Fruit fly (Drosophila melanogaster): ENCODE results near the gene Gr66a.

Gr66a gene

dm6 chr3L:8340264-8341095 is 33.7 kb upstream of the Gr66a start, which contains the start of the genes Prim1 and CG7083 (continued):
- peak; percentile 34 for TF ChIP-seq CG12744 (GFP tag; optimal IDR thresholded peaks at IDR 0.05)
- TF ChIP-seq CG17568 (GFP tag; optimal IDR thresholded peaks at IDR 0.05), result no peak
- TF ChIP-seq ap (GFP tag; IDR thresholded peaks at IDR 0.05), result no peak
- peak; percentile 67 for TF ChIP-seq CG15514 (GFP tag; optimal IDR thresholded peaks at IDR 0.05)
- TF ChIP-seq kah (GFP tag; optimal IDR thresholded peaks at IDR 0.05), result no peak
- peak; percentile 26 for TF ChIP-seq CG17359 (tag; optimal IDR thresholded peaks at IDR 0.05)
- peak; percentile 59 for TF ChIP-seq CG17829 (tag; optimal IDR thresholded peaks at IDR 0.05)
- peak; percentile 68 for TF ChIP-seq CG30403 (GFP tag; optimal IDR thresholded peaks at IDR 0.05)
- no peak for TF ChIP-seq CG8089 (GFP tag; optimal IDR thresholded peaks at IDR 0.05)
- TF ChIP-seq CG3726 (GFP tag; IDR thresholded peaks at IDR 0.05), result no peak
- TF ChIP-seq CG6175 (GFP tag; IDR thresholded peaks at IDR 0.05), result no peak
- TF ChIP-seq CG7839 (tag; optimal IDR thresholded peaks at IDR 0.05), result peak; percentile 33
- TF ChIP-seq CG14441 (GFP tag; IDR thresholded peaks at IDR 0.05), result no peak
- TF ChIP-seq nmo (GFP tag; optimal IDR thresholded peaks at IDR 0.05), result peak; percentile 55
- TF ChIP-seq CG31224 (GFP tag; IDR thresholded peaks at IDR 0.05), result peak; percentile 18; the same call in 1 of the 2 replicates
- no peak for TF ChIP-seq NC2α (GFP tag; optimal IDR thresholded peaks at IDR 0.05)
- peak; percentile 52 for TF ChIP-seq grau (tag; optimal IDR thresholded peaks at IDR 0.05)
- TF ChIP-seq phol (tag; optimal IDR thresholded peaks at IDR 0.05), result peak; percentile 68
- TF ChIP-seq ewg (GFP tag; optimal IDR thresholded peaks at IDR 0.05), result peak; percentile 54
- TF ChIP-seq PHDP (tag; optimal IDR thresholded peaks at IDR 0.05), result peak; percentile 57
- peak; percentile 59 for TF ChIP-seq Fer1 (GFP tag; optimal IDR thresholded peaks at IDR 0.05)
- peak; percentile 73 for TF ChIP-seq lilli (GFP tag; optimal IDR thresholded peaks at IDR 0.05)
- peak; percentile 23 for TF ChIP-seq CG4820 (GFP tag; optimal IDR thresholded peaks at IDR 0.05)
- no peak for TF ChIP-seq CG43689 (GFP tag; IDR thresholded peaks at IDR 0.05)
- peak; percentile 62 for TF ChIP-seq CG9609 (GFP tag; optimal IDR thresholded peaks at IDR 0.05)
- TF ChIP-seq CG3163 (GFP tag; optimal IDR thresholded peaks at IDR 0.05), result peak; percentile 13
- TF ChIP-seq Eip74EF (GFP tag; optimal IDR thresholded peaks at IDR 0.05), result no peak
- peak; percentile 45 for TF ChIP-seq Oli (tag; optimal IDR thresholded peaks at IDR 0.05)
- TF ChIP-seq lab (GFP tag; optimal IDR thresholded peaks at IDR 0.05), result peak; percentile 67
- TF ChIP-seq ttk (GFP tag; IDR thresholded peaks at IDR 0.05), result 0 out of 2 replicates have a peak, but pooled peaks have one; percentile 19
- no peak for TF ChIP-seq usp (GFP tag; optimal IDR thresholded peaks at IDR 0.05)
- TF ChIP-seq gfzf (GFP tag; optimal IDR thresholded peaks at IDR 0.05), result peak; percentile 17
- peak; percentile 38 for TF ChIP-seq CG33557 (GFP tag; optimal IDR thresholded peaks at IDR 0.05)
- peak; percentile 47 for TF ChIP-seq CG12659 (GFP tag; optimal IDR thresholded peaks at IDR 0.05)
- no peak for TF ChIP-seq MTF-1 (GFP tag; optimal IDR thresholded peaks at IDR 0.05; ENCODE audit: borderline replicate concordance)
- TF ChIP-seq HLH54F (GFP tag; optimal IDR thresholded peaks at IDR 0.05), result peak; percentile 71
- peak; percentile 25 for TF ChIP-seq ems (GFP tag; optimal IDR thresholded peaks at IDR 0.05)
- no peak for TF ChIP-seq CG10321 (GFP tag; IDR thresholded peaks at IDR 0.05)
- no peak for TF ChIP-seq Taf1 (GFP tag; IDR thresholded peaks at IDR 0.05)
- TF ChIP-seq Opbp (GFP tag; IDR thresholded peaks at IDR 0.05; ENCODE audit: partially characterized antibody), result no peak
- peak; percentile 78 for TF ChIP-seq CG2120 (GFP tag; optimal IDR thresholded peaks at IDR 0.05)
- TF ChIP-seq CG15479 (GFP tag; optimal IDR thresholded peaks at IDR 0.05), result peak; percentile 33
- peak; percentile 26 for TF ChIP-seq bcd (GFP tag; optimal IDR thresholded peaks at IDR 0.05)
- no peak for TF ChIP-seq hbn (GFP tag; IDR thresholded peaks at IDR 0.05; ENCODE audit: partially characterized antibody)
- peak; percentile 81 for TF ChIP-seq chn (GFP tag; optimal IDR thresholded peaks at IDR 0.05)
- TF ChIP-seq CG10209 (GFP tag; optimal IDR thresholded peaks at IDR 0.05), result peak; percentile 62
- TF ChIP-seq CG3407 (GFP tag; optimal IDR thresholded peaks at IDR 0.05), result no peak
- TF ChIP-seq CG10462 (GFP tag; optimal IDR thresholded peaks at IDR 0.05), result peak; percentile 48
